Worm (Caenorhabditis elegans): Measurements from ENCODE around the gene T04C12.1.

DNA sequence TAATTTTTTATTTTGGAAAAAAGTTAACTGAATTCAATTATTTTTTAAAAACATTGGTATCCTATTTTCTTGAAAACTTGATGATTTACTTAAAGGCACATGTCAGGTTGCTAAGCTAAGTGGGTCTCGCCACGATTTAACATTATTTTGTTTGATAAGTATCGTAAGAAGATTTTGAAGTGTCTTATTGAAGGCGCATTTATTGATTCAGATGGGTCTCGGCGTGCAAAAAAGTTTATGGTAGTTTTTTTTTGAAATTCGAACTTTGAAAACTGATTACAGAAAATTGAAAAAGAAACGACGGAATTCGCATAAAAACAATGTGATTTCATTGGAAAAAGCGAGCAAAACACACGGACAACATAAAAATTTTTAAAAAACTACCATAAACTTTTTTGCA is 23.9 kb upstream of the T04C12.1 start:
- no peak for TF ChIP-seq egl-27 (tag; optimal IDR thresholded peaks at IDR 0.05)
- TF ChIP-seq jun-1 (tag; optimal IDR thresholded peaks at IDR 0.05): no peak
- TF ChIP-seq unc-62 (GFP tag; optimal IDR thresholded peaks at IDR 0.05): no peak
- no peak for TF ChIP-seq sea-2 (GFP tag; optimal IDR thresholded peaks at IDR 0.05)
- TF ChIP-seq unc-39 (tag; optimal IDR thresholded peaks at IDR 0.05): no peak
- no peak for TF ChIP-seq nhr-76 (tag; optimal IDR thresholded peaks at IDR 0.05)
- TF ChIP-seq ZK546.5 (tag; optimal IDR thresholded peaks at IDR 0.05): no peak
- no peak for TF ChIP-seq nhr-12 (tag; optimal IDR thresholded peaks at IDR 0.05)
- no peak for TF ChIP-seq zag-1 (tag; optimal IDR thresholded peaks at IDR 0.05)
- TF ChIP-seq lin-15B (tag; optimal IDR thresholded peaks at IDR 0.05): no peak
- no peak for TF ChIP-seq elt-1 (tag; optimal IDR thresholded peaks at IDR 0.05)
- TF ChIP-seq mdl-1 (tag; optimal IDR thresholded peaks at IDR 0.05): no peak
- TF ChIP-seq egl-5 (tag; optimal IDR thresholded peaks at IDR 0.05): no peak
- TF ChIP-seq snpc-4 (tag; optimal IDR thresholded peaks at IDR 0.05): no peak
